Worm (Caenorhabditis elegans): ENCODE measurements around the gene Y32B12C.1.

Gene Y32B12C.1

ce11 chrV:16573168-16573567 is 33.2 kb upstream of the Y32B12C.1 start, which contains the start of gene str-149 (continued):
- TF ChIP-seq aly-2 (tag; optimal IDR thresholded peaks at IDR 0.05) (no peak), zfp-3 (GFP tag; conservative IDR thresholded peaks at IDR 0.05) (no peak)

ce11 chrV:16575900-16576299 is 30.5 kb upstream of the Y32B12C.1 start, which contains the start of gene str-151:
TSS of gene str-151 (plus strand) at chrV:16576200.
- TF ChIP-seq F26F4.8 (GFP tag; conservative IDR thresholded peaks at IDR 0.05) (no peak), Y105C5A.15 (GFP tag; IDR thresholded peaks at IDR 0.05) (no peak), ceh-32 (tag; optimal IDR thresholded peaks at IDR 0.05; ENCODE audit: poor library complexity) (no peak), lin-38 (GFP tag; IDR thresholded peaks at IDR 0.05) (no peak), F49E8.2 (tag; optimal IDR thresholded peaks at IDR 0.05; ENCODE audit: borderline replicate concordance) (no peak), nhr-10 (tag; optimal IDR thresholded peaks at IDR 0.05) (no peak), zag-1 (tag; optimal IDR thresholded peaks at IDR 0.05) (no peak), duxl-1 (tag; optimal IDR thresholded peaks at IDR 0.05; ENCODE audit: poor library complexity) (no peak), lin-29 (GFP tag; IDR thresholded peaks at IDR 0.05) (no peak), mdl-1 (tag; optimal IDR thresholded peaks at IDR 0.05) (no peak), daf-12 (tag; optimal IDR thresholded peaks at IDR 0.05) (no peak), zip-2 (tag; optimal IDR thresholded peaks at IDR 0.05) (no peak), madf-5 (GFP tag; IDR thresholded peaks at IDR 0.05) (no peak), F10B5.3 (tag; optimal IDR thresholded peaks at IDR 0.05) (no peak), unc-39 (tag; optimal IDR thresholded peaks at IDR 0.05) (no peak), nhr-28 (tag; optimal IDR thresholded peaks at IDR 0.05) (no peak), tag-97 (GFP tag; IDR thresholded peaks at IDR 0.05) (no peak), snpc-1.2 (GFP tag; IDR thresholded peaks at IDR 0.05) (no peak)

ce11 chrV:16580424-16580823 is 26.0 kb upstream of the Y32B12C.1 start, which contains the start of gene nhr-271:
TSS of gene nhr-271 (minus strand) at chrV:16580524.
- TF ChIP-seq nhr-111 (GFP tag; optimal IDR thresholded peaks at IDR 0.05) (no peak), nhr-237 (tag; optimal IDR thresholded peaks at IDR 0.05) (no peak), ama-1 (optimal IDR thresholded peaks at IDR 0.05) (no peak), lin-13 (GFP tag; optimal IDR thresholded peaks at IDR 0.05) (no peak), unc-39 (tag; optimal IDR thresholded peaks at IDR 0.05) (no peak), pqm-1 (tag; optimal IDR thresholded peaks at IDR 0.05) (no peak), nhr-11 (tag; optimal IDR thresholded peaks at IDR 0.05) (no peak), fkh-10 (GFP tag; optimal IDR thresholded peaks at IDR 0.05) (no peak), F37D6.2 (tag; optimal IDR thresholded peaks at IDR 0.05) (no peak), ztf-11 (tag; optimal IDR thresholded peaks at IDR 0.05) (no peak), mdt-29 (GFP tag; IDR thresholded peaks at IDR 0.05) (no peak)

DNA sequence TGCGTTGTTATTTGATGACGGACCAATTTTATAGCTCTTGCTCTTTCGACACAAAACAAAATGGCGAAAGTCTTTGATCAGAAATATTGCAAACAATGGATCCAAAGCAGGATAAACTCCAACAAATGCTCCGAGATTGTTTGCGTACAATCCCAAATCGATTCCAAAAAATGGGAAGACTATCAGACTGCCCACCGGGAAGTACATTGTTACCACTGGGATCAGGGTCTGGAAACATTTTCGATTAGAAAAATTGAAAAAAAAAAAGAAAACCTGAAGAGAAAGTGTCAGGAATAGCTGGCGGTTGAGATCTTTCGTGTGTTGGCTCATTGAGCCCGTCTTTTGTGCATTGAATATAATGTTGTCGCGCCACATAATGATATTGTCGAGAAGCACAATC is 25.4 kb upstream of the Y32B12C.1 start:
- TF ChIP-seq lin-38 (GFP tag; IDR thresholded peaks at IDR 0.05), result no peak
- TF ChIP-seq aha-1 (tag), result peak; percentile 46

DNA sequence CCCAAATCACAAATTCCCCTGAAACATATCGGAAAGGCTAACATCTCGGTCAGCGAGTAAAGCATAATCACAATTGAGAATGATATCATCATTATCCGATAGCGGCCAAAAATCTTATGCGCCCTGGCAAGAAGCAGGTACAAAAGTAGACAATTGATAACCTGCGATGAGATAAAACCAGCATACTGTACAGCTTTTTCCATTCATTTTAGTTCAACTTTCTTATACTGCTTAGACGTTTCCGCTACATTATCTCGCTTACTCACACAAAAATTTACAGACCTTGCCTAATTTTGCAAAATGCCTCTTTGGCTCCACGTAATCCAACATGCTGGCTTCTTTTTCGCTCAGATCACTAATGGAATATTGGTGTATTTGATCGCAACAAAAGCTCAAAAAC is 23.4 kb upstream of the Y32B12C.1 start, which contains the start of gene str-150:
TSS of gene str-150 (plus strand) at position 301 of the 400 bp plus-strand sequence.
- no peak for TF ChIP-seq rbr-2 (tag; optimal IDR thresholded peaks at IDR 0.05)
- no peak for TF ChIP-seq lin-15B (tag; optimal IDR thresholded peaks at IDR 0.05)
- TF ChIP-seq lir-3 (tag; optimal IDR thresholded peaks at IDR 0.05), result no peak
- no peak for TF ChIP-seq mdl-1 (tag; optimal IDR thresholded peaks at IDR 0.05)
- TF ChIP-seq F10B5.3 (tag; optimal IDR thresholded peaks at IDR 0.05), result no peak
- no peak for TF ChIP-seq ces-1 (GFP tag; optimal IDR thresholded peaks at IDR 0.05)
- no peak for TF ChIP-seq skn-1 (tag; optimal IDR thresholded peaks at IDR 0.05)
- TF ChIP-seq tra-1 (GFP tag; IDR thresholded peaks at IDR 0.05), result no peak
- no peak for TF ChIP-seq lin-38 (GFP tag; IDR thresholded peaks at IDR 0.05)
- no peak for TF ChIP-seq set-16 (GFP tag; IDR thresholded peaks at IDR 0.05)
- no peak for TF ChIP-seq mxl-2 (GFP tag; conservative IDR thresholded peaks at IDR 0.05)

Data from whole organism, L4 larva.